6 worm cellular contexts compared by ENCODE assay signal in the genomic region with DNA sequence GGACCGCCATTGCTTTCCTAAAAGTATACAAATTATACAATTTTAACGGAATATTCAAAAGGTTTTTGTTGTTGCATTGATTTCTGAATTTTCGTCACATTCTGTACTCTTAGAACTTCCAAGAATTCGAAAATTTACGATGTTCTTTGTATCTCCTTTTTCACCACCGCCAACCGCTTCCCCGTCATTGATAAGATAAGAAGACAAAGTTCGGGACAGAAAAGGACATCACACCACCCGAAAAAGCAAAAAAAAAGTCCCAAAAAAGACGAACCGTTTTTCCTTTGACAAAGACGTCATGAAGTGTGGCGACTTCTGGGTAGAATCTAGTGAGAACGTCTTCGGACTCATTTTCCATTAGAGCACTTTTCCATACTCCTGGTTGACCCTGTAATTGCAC.
A peak's percentile ranks its signal among the peaks of the same experiment; 100 is the strongest.
TF ChIP-seq lines count a peak whose summit lies in the region.

No protein-coding gene starts in this region.

TF ChIP-seq in whole organism, L1 larva, 84 proteins besides CTCF, POLR2A, EP300 and RAD21 (continues in another document):
- no peak for TF ChIP-seq hlh-4 (tag; optimal IDR thresholded peaks at IDR 0.05; lab: Kevin White, UChicago)
- no peak for TF ChIP-seq unc-30 (tag; optimal IDR thresholded peaks at IDR 0.05; lab: Kevin White, UChicago)
- TF ChIP-seq dpl-1 (GFP tag; optimal IDR thresholded peaks at IDR 0.05; lab: Kevin White, UChicago) = peak in 1 of 3 experiments; percentile 14
- no peak for TF ChIP-seq pax-3 (tag; optimal IDR thresholded peaks at IDR 0.05; lab: Kevin White, UChicago)
- TF ChIP-seq nhr-19 (GFP tag; conservative IDR thresholded peaks at IDR 0.05; lab: Robert Waterston, UW) = no peak
- no peak for TF ChIP-seq pag-3 (tag; optimal IDR thresholded peaks at IDR 0.05; lab: Kevin White, UChicago; ENCODE audit: borderline replicate concordance, insufficient read depth)
- no peak for TF ChIP-seq egl-13 (tag; optimal IDR thresholded peaks at IDR 0.05; lab: Kevin White, UChicago)
- TF ChIP-seq nhr-85 (tag; lab: Kevin White, UChicago) = peak; percentile 58
- no peak for TF ChIP-seq nhr-47 (tag; optimal IDR thresholded peaks at IDR 0.05; lab: Kevin White, UChicago)
- no peak for TF ChIP-seq efl-1 (optimal IDR thresholded peaks at IDR 0.05; lab: Kevin White, UChicago)
- TF ChIP-seq efl-1 (GFP tag; optimal IDR thresholded peaks at IDR 0.05 in 1 of 2; lab: Kevin White, UChicago) = peak in 1 of 2 experiments; percentile 66
- no peak for TF ChIP-seq swsn-7 (tag; optimal IDR thresholded peaks at IDR 0.05; lab: Kevin White, UChicago)
- no peak for TF ChIP-seq unc-98 (GFP tag; IDR thresholded peaks at IDR 0.05; lab: Robert Waterston, UW)
- peak in 1 of 2 experiments; percentile 27 for TF ChIP-seq lin-35 (GFP tag; optimal IDR thresholded peaks at IDR 0.05; lab: Kevin White, UChicago)

TF ChIP-seq in whole organism, L2 larva, 48 proteins besides CTCF, POLR2A, EP300 and RAD21:
- peak; percentile 7 for TF ChIP-seq gmeb-1 (tag; optimal IDR thresholded peaks at IDR 0.05; lab: Kevin White, UChicago)
- TF ChIP-seq crh-2 (tag; optimal IDR thresholded peaks at IDR 0.05; lab: Kevin White, UChicago) = peak; percentile 41
- peak; percentile 61 for TF ChIP-seq fos-1 (tag; optimal IDR thresholded peaks at IDR 0.05; lab: Kevin White, UChicago)
- TF ChIP-seq nhr-129 (tag; optimal IDR thresholded peaks at IDR 0.05; lab: Kevin White, UChicago) = no peak
- TF ChIP-seq nhr-237 (tag; optimal IDR thresholded peaks at IDR 0.05; lab: Kevin White, UChicago) = no peak
- TF ChIP-seq elt-3 (tag; optimal IDR thresholded peaks at IDR 0.05; lab: Kevin White, UChicago) = no peak
- TF ChIP-seq skn-1 (tag; optimal IDR thresholded peaks at IDR 0.05; lab: Kevin White, UChicago) = no peak
- TF ChIP-seq blmp-1 (tag; optimal IDR thresholded peaks at IDR 0.05; lab: Kevin White, UChicago; ENCODE audit: insufficient read depth) = no peak

TF ChIP-seq in whole organism, L3 larva, 47 proteins besides CTCF, POLR2A, EP300 and RAD21:
- TF ChIP-seq pha-4 (tag; optimal IDR thresholded peaks at IDR 0.05; lab: Kevin White, UChicago) (no peak), lin-15B (tag; optimal IDR thresholded peaks at IDR 0.05; lab: Kevin White, UChicago) (no peak), lin-39 (tag; optimal IDR thresholded peaks at IDR 0.05; lab: Kevin White, UChicago) (no peak), ceh-28 (tag; optimal IDR thresholded peaks at IDR 0.05; lab: Kevin White, UChicago) (no peak), elt-2 (tag; optimal IDR thresholded peaks at IDR 0.05; lab: Kevin White, UChicago) (peak; percentile 81), nfya-1 (tag; optimal IDR thresholded peaks at IDR 0.05; lab: Kevin White, UChicago; ENCODE audit: insufficient read depth) (peak; percentile 1), elt-1 (tag; optimal IDR thresholded peaks at IDR 0.05; lab: Kevin White, UChicago) (no peak), fkh-2 (tag; optimal IDR thresholded peaks at IDR 0.05; lab: Kevin White, UChicago) (no peak), hmg-11 (tag; optimal IDR thresholded peaks at IDR 0.05; lab: Kevin White, UChicago) (no peak), egl-5 (tag; optimal IDR thresholded peaks at IDR 0.05; lab: Kevin White, UChicago) (no peak), nhr-25 (tag; optimal IDR thresholded peaks at IDR 0.05; lab: Kevin White, UChicago) (no peak), ceh-16 (tag; optimal IDR thresholded peaks at IDR 0.05; lab: Kevin White, UChicago) (no peak), elt-3 (tag; optimal IDR thresholded peaks at IDR 0.05; lab: Kevin White, UChicago) (peak in 2 of 3 experiments; percentile 82 to 83), nhr-43 (tag; optimal IDR thresholded peaks at IDR 0.05; lab: Kevin White, UChicago; ENCODE audit: poor library complexity, severe bottlenecking) (no peak), pqm-1 (tag; optimal IDR thresholded peaks at IDR 0.05; lab: Kevin White, UChicago) (peak; percentile 90), jun-1 (tag; optimal IDR thresholded peaks at IDR 0.05; lab: Kevin White, UChicago) (no peak), mdl-1 (tag; optimal IDR thresholded peaks at IDR 0.05; lab: Kevin White, UChicago) (no peak)

TF ChIP-seq in whole organism, L4 larva, 104 proteins besides CTCF, POLR2A, EP300 and RAD21 (continues in another document):
- peak in 1 of 2 experiments; percentile 82 for TF ChIP-seq unc-62 (GFP tag; optimal IDR thresholded peaks at IDR 0.05 in 1 of 2; lab: Kevin White, UChicago)
- no peak for TF ChIP-seq unc-62 (tag; optimal IDR thresholded peaks at IDR 0.05; lab: Kevin White, UChicago)
- TF ChIP-seq mdl-1 (tag; optimal IDR thresholded peaks at IDR 0.05; lab: Kevin White, UChicago) = peak in 1 of 2 experiments; percentile 5
- peak; percentile 17 for TF ChIP-seq nhr-48 (tag; optimal IDR thresholded peaks at IDR 0.05; lab: Kevin White, UChicago)
- TF ChIP-seq dve-1 (tag; optimal IDR thresholded peaks at IDR 0.05; lab: Kevin White, UChicago; ENCODE audit: insufficient read depth) = peak; percentile 24
- TF ChIP-seq lin-38 (GFP tag; IDR thresholded peaks at IDR 0.05; lab: Robert Waterston, UW) = peak; percentile 21; the same call in 1 of the 2 replicates
- TF ChIP-seq daf-16 (GFP tag; optimal IDR thresholded peaks at IDR 0.05; lab: Kevin White, UChicago) = no peak
- TF ChIP-seq daf-16 (tag; optimal IDR thresholded peaks at IDR 0.05; lab: Kevin White, UChicago) = peak; percentile 32
- TF ChIP-seq egl-43 (GFP tag; IDR thresholded peaks at IDR 0.05; lab: Robert Waterston, UW) = no peak
- peak; percentile 62 for TF ChIP-seq dmd-6 (GFP tag; IDR thresholded peaks at IDR 0.05; lab: Robert Waterston, UW)
- TF ChIP-seq pqm-1 (tag; optimal IDR thresholded peaks at IDR 0.05; lab: Kevin White, UChicago) = peak; percentile 46
- no peak for TF ChIP-seq madf-9 (GFP tag; conservative IDR thresholded peaks at IDR 0.05; lab: Robert Waterston, UW)
- TF ChIP-seq mep-1 (tag; optimal IDR thresholded peaks at IDR 0.05; lab: Kevin White, UChicago) = peak; percentile 26
- TF ChIP-seq hlh-30 (tag; optimal IDR thresholded peaks at IDR 0.05; lab: Kevin White, UChicago; ENCODE audit: insufficient read depth) = peak; percentile 17
- peak; percentile 33 for TF ChIP-seq lin-13 (GFP tag; optimal IDR thresholded peaks at IDR 0.05; lab: Kevin White, UChicago)
- TF ChIP-seq ceh-44 (GFP tag; IDR thresholded peaks at IDR 0.05; lab: Robert Waterston, UW) = no peak
- TF ChIP-seq lin-15B (tag; optimal IDR thresholded peaks at IDR 0.05; lab: Kevin White, UChicago) = no peak

TF ChIP-seq in whole organism, late embryonic, 69 proteins besides CTCF, POLR2A, EP300 and RAD21:
- peak; percentile 46 for TF ChIP-seq elt-2 (tag; optimal IDR thresholded peaks at IDR 0.05; lab: Kevin White, UChicago)
- TF ChIP-seq hlh-30 (tag; optimal IDR thresholded peaks at IDR 0.05; lab: Kevin White, UChicago; ENCODE audit: insufficient read depth) = peak; percentile 32
- no peak for TF ChIP-seq K09A11.1 (tag; optimal IDR thresholded peaks at IDR 0.05; lab: Kevin White, UChicago; ENCODE audit: insufficient read depth)

TF ChIP-seq in whole organism, young adult, 124 proteins besides CTCF, POLR2A, EP300 and RAD21:
- TF ChIP-seq pbrm-1 (GFP tag; IDR thresholded peaks at IDR 0.05; lab: Robert Waterston, UW) (no peak), nhr-80 (tag; optimal IDR thresholded peaks at IDR 0.05; lab: Kevin White, UChicago) (peak; percentile 58), hrde-1 (tag; optimal IDR thresholded peaks at IDR 0.05; lab: Kevin White, UChicago; ENCODE audit: borderline replicate concordance) (no peak), tlf-1 (GFP tag; optimal IDR thresholded peaks at IDR 0.05; lab: Kevin White, UChicago) (no peak), nfyb-1 (GFP tag; IDR thresholded peaks at IDR 0.05; lab: Robert Waterston, UW) (peak; percentile 9; the same call in 1 of the 2 replicates)
